Fruit fly (Drosophila melanogaster) whole organism, wandering third instar larva: ENCODE data around the gene CG32681.

Source experiments
- CG9705 ChIP-seq: fragments of 200-800 bp; sonication (Bioruptor generic); optimal IDR thresholded peaks from 2 replicates; lab custom pipeline; 2018; ENCODE audit warnings: missing biosample characterization, mild to moderate bottlenecking, missing genetic modification characterization
- CrebA ChIP-seq: fragments of 200-800 bp; sonication (Bioruptor generic); optimal IDR thresholded peaks from 2 replicates; lab custom pipeline; 2016; ENCODE audit warnings: missing biosample characterization, mild to moderate bottlenecking, missing genetic modification characterization, borderline replicate concordance
- Dfd ChIP-seq: fragments of >200 bp; optimal IDR thresholded peaks from 2 replicates; lab custom pipeline; 2017; ENCODE audit warnings: missing biosample characterization, missing genetic modification characterization
- Dif ChIP-seq: fragments of 200-275, 200-300 bp; sonication (Bioruptor generic); optimal IDR thresholded peaks from 2 replicates; lab custom pipeline; 2018; ENCODE audit warnings: missing biosample characterization, missing genetic modification characterization; ENCODE audit not compliant: partially characterized antibody
- GATAd ChIP-seq: sonication (Bioruptor generic); optimal IDR thresholded peaks from 2 replicates; lab custom pipeline; 2016; ENCODE audit warnings: missing biosample characterization, missing genetic modification characterization
- HLH106 ChIP-seq: fragments of 200-800 bp; optimal IDR thresholded peaks from 3 replicates; lab custom pipeline; 2019; ENCODE audit warnings: missing biosample characterization, mild to moderate bottlenecking, missing genetic modification characterization, moderate library complexity
- Hnf4 ChIP-seq: fragments of 200-800 bp; sonication (Bioruptor generic); optimal IDR thresholded peaks from 2 replicates; lab custom pipeline; 2016; ENCODE audit warnings: missing biosample characterization, mild to moderate bottlenecking, missing genetic modification characterization
- Hr78 ChIP-seq: fragments of >200 bp; optimal IDR thresholded peaks from 2 replicates; lab custom pipeline; 2017; ENCODE audit warnings: missing biosample characterization, missing genetic modification characterization
- Hr83 ChIP-seq: fragments of 200-300 bp; sonication (Bioruptor generic); optimal IDR thresholded peaks from 2 replicates; lab custom pipeline; 2016; ENCODE audit warnings: missing biosample characterization, mild to moderate bottlenecking, missing genetic modification characterization, moderate library complexity; ENCODE audit not compliant: poor library complexity, severe bottlenecking
- Jra ChIP-seq: sonication (Bioruptor generic); optimal IDR thresholded peaks from 2 replicates; lab custom pipeline; 2016; ENCODE audit warnings: missing biosample characterization, missing genetic modification characterization
- Myc ChIP-seq: fragments of >200 bp; optimal IDR thresholded peaks from 2 replicates; lab custom pipeline; 2017
- N ChIP-seq: fragments of >200 bp; optimal IDR thresholded peaks from 2 replicates; lab custom pipeline; 2018; ENCODE audit warnings: missing biosample characterization, missing external identifiers, missing genetic modification characterization
- OdsH ChIP-seq: fragments of 200-800 bp; sonication (Bioruptor generic); optimal IDR thresholded peaks from 2 replicates; lab custom pipeline; 2016; ENCODE audit warnings: missing biosample characterization, mild to moderate bottlenecking, missing genetic modification characterization
- Rel ChIP-seq, 2 experiments: fragments of 200-800 bp; sonication (Bioruptor generic) in 1 of 2; optimal IDR thresholded peaks; 2 replicates in 1 of 2; 3 replicates in 1 of 2; lab custom pipeline; 2016 to 2019; ENCODE audit warnings: mild to moderate bottlenecking in 2 of 2, missing biosample characterization in 2 of 2, missing genetic modification characterization in 2 of 2, moderate library complexity in 1 of 2
- Sp1 ChIP-seq: fragments of 200-800 bp; sonication (Bioruptor generic); optimal IDR thresholded peaks from 3 replicates; lab custom pipeline; 2019; ENCODE audit warnings: missing biosample characterization, mild to moderate bottlenecking, missing genetic modification characterization, moderate library complexity
- Vsx2 ChIP-seq: fragments of 200-300, 225-300 bp; sonication (Bioruptor generic); optimal IDR thresholded peaks from 2 replicates; lab custom pipeline; 2018; ENCODE audit warnings: missing biosample characterization, missing genetic modification characterization; ENCODE audit not compliant: partially characterized antibody
- br ChIP-seq: fragments of 200-800 bp; sonication (Bioruptor generic); optimal IDR thresholded peaks from 2 replicates; lab custom pipeline; 2016; ENCODE audit warnings: missing biosample characterization, missing genetic modification characterization
- brk ChIP-seq: fragments of 200-800 bp; sonication (Bioruptor generic); optimal IDR thresholded peaks from 2 replicates; lab custom pipeline; 2016; ENCODE audit warnings: missing biosample characterization, mild to moderate bottlenecking, missing genetic modification characterization
- dmrt93B ChIP-seq: fragments of 200-800 bp; sonication (Bioruptor generic); optimal IDR thresholded peaks from 2 replicates; lab custom pipeline; 2018; ENCODE audit warnings: missing biosample characterization, mild to moderate bottlenecking, missing genetic modification characterization
- dsf ChIP-seq: sonication (Bioruptor generic); optimal IDR thresholded peaks from 2 replicates; lab custom pipeline; 2016; ENCODE audit warnings: missing biosample characterization, missing genetic modification characterization, borderline replicate concordance
- ey ChIP-seq: fragments of 200-800 bp; sonication (Bioruptor generic); optimal IDR thresholded peaks from 2 replicates; lab custom pipeline; 2016; ENCODE audit warnings: missing biosample characterization, missing genetic modification characterization
- foxo ChIP-seq, 2 experiments: fragments of 200-800 bp; sonication (Bioruptor generic); optimal IDR thresholded peaks; 2 replicates in 1 of 2; 3 replicates in 1 of 2; lab custom pipeline; 2016 to 2017; ENCODE audit warnings: missing biosample characterization in 2 of 2, missing genetic modification characterization in 2 of 2
- fru ChIP-seq: fragments of 200-800 bp; sonication (Bioruptor generic); optimal IDR thresholded peaks from 3 replicates; lab custom pipeline; 2016; ENCODE audit warnings: missing biosample characterization, mild to moderate bottlenecking, missing genetic modification characterization
- h ChIP-seq: fragments of 200-800 bp; sonication (Bioruptor generic); optimal IDR thresholded peaks from 3 replicates; lab custom pipeline; 2016; ENCODE audit warnings: missing biosample characterization, mild to moderate bottlenecking, missing genetic modification characterization
- jim ChIP-seq: fragments of 175-275, 200-325 bp; sonication (Bioruptor generic); optimal IDR thresholded peaks from 2 replicates; lab custom pipeline; 2016; ENCODE audit warnings: missing biosample characterization, mild to moderate bottlenecking, missing genetic modification characterization
- pan ChIP-seq: fragments of >200 bp; optimal IDR thresholded peaks from 2 replicates; lab custom pipeline; 2017
- psq ChIP-seq: fragments of 200-800 bp; sonication (Bioruptor generic); optimal IDR thresholded peaks from 3 replicates; lab custom pipeline; 2017; ENCODE audit warnings: missing biosample characterization, mild to moderate bottlenecking, missing genetic modification characterization, moderate library complexity
- rgr ChIP-seq: fragments of 200-800 bp; sonication (Bioruptor generic); optimal IDR thresholded peaks from 3 replicates; lab custom pipeline; 2016; ENCODE audit warnings: missing biosample characterization, mild to moderate bottlenecking, missing genetic modification characterization
- sage ChIP-seq: fragments of 200-800 bp; sonication (Bioruptor generic); optimal IDR thresholded peaks from 2 replicates; lab custom pipeline; 2016; ENCODE audit warnings: missing biosample characterization, mild to moderate bottlenecking, missing genetic modification characterization
- sv ChIP-seq: fragments of 200-800 bp; sonication (Bioruptor generic); optimal IDR thresholded peaks from 3 replicates; lab custom pipeline; 2016; ENCODE audit warnings: missing biosample characterization, missing genetic modification characterization
- tai ChIP-seq: sonication (Bioruptor generic); optimal IDR thresholded peaks from 2 replicates; lab custom pipeline; 2016; ENCODE audit warnings: missing biosample characterization, missing genetic modification characterization
- woc ChIP-seq: sonication (Bioruptor generic); optimal IDR thresholded peaks from 2 replicates; lab custom pipeline; 2016; ENCODE audit warnings: missing biosample characterization, mild to moderate bottlenecking, missing genetic modification characterization

CG32681 gene

dm6 chrX:10387672-10388071, 6.5 kb upstream of the CG32681 start:
- TF ChIP-seq GATAd (GFP tag; lab: Kevin White, UChicago) (peak; percentile 2), Sp1 (GFP tag; lab: Kevin White, UChicago) (no peak), br (GFP tag; lab: Kevin White, UChicago) (peak; percentile 39), Hnf4 (GFP tag; lab: Kevin White, UChicago) (peak; percentile 56), rgr (peak; percentile 57), h (GFP tag; lab: Kevin White, UChicago) (peak; percentile 69), foxo (GFP tag; optimal IDR thresholded peaks at IDR 0.05; lab: Kevin White, UChicago) (peak in 1 of 2 experiments; percentile 70), dmrt93B (GFP tag; lab: Kevin White, UChicago) (peak; percentile 23), psq (GFP tag; lab: Kevin White, UChicago) (peak; percentile 47), Myc (lab: Kevin White, UChicago) (no peak), Rel (GFP tag; optimal IDR thresholded peaks at IDR 0.05; lab: Kevin White, UChicago) (no peak), Rel (tag; optimal IDR thresholded peaks at IDR 0.05; lab: Kevin White, UChicago) (no peak), OdsH (peak; percentile 53), fru (peak; percentile 65), woc (GFP tag; lab: Kevin White, UChicago) (peak; percentile 2), pan (lab: Kevin White, UChicago) (no peak), Jra (no peak), HLH106 (tag; lab: Kevin White, UChicago) (peak; percentile 42), ey (GFP tag; lab: Kevin White, UChicago) (peak; percentile 65), Dif (no peak), jim (GFP tag; lab: Kevin White, UChicago) (no peak)
- TF ChIP-seq, all 38 proteins: peak for 13

dm6 chrX:10386810-10387340, 5.7 kb upstream of the CG32681 start:
- no peak for TF ChIP-seq tai
- no peak for TF ChIP-seq sv
- TF ChIP-seq, all 38 proteins: peak for 0

- no peak for TF ChIP-seq sv
- no peak for TF ChIP-seq Jra
- no peak for TF ChIP-seq Rel (GFP tag; optimal IDR thresholded peaks at IDR 0.05; lab: Kevin White, UChicago)
- TF ChIP-seq Rel (tag; optimal IDR thresholded peaks at IDR 0.05; lab: Kevin White, UChicago) = no peak
- TF ChIP-seq woc (GFP tag; lab: Kevin White, UChicago) = no peak
- no peak for TF ChIP-seq Hr83
Observed at dm6 chrX:10386183-10386582, 5.0 kb upstream of the CG32681 start.

DNA sequence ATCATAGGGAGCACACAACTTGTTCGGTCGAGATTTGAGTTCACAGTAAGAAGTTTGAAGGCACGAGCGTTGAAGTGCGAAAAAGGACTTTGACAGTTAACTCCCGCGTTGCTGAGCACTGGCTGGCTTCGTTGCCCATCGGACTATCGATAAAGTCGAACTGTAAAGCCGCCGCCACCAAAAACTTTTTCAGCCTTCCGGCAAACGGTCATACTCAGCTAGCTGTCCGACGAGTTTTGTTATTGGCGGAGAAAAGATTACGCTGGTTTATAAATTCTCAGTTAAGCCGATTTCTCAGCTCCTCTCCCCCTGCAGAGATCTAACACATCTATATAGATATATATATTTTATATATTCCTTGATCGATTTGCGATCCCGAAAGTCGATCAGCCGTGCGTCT, 4.6 kb upstream of the CG32681 start, which contains the start of the genes Psf3 and flw:
Gene Psf3 (minus strand): TSS at position 105 of the 400 bp plus-strand sequence.
Gene flw (plus strand): TSS at position 204 of the 400 bp plus-strand sequence.
- TF ChIP-seq CG9705 (GFP tag; lab: Kevin White, UChicago) (peak; percentile 6), ey (GFP tag; lab: Kevin White, UChicago) (no peak), OdsH (no peak), dsf (no peak), Dfd (GFP tag; lab: Kevin White, UChicago) (no peak), sage (GFP tag; lab: Kevin White, UChicago) (peak; percentile 18), rgr (peak; percentile 33), h (GFP tag; lab: Kevin White, UChicago) (no peak)

DNA sequence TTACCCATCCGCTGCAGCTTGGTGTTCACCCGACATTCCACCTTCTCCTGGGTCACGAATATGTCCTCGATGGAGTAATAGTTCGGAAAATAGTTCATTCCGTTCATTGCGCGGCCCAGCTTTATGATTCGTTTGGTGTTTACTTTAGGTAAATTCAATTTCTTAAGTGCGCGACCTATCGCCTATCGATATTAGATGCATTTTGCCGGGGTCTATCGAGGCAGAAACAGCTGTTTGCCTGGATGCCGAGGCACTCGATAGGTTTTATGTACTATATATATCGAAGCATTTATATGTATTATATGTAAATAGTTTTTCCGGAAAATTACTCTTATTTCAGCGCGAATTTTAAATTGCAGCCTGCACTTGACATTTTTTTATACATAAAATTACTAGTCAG, 3.8 kb upstream of the CG32681 start:
- TF ChIP-seq Hr78 (no peak), Vsx2 (GFP tag; lab: Kevin White, UChicago) (no peak), CrebA (GFP tag; lab: Kevin White, UChicago) (no peak), h (GFP tag; lab: Kevin White, UChicago) (no peak), br (GFP tag; lab: Kevin White, UChicago) (no peak), N (GFP tag; lab: Kevin White, UChicago) (no peak), ey (GFP tag; lab: Kevin White, UChicago) (no peak), Hnf4 (GFP tag; lab: Kevin White, UChicago) (no peak), jim (GFP tag; lab: Kevin White, UChicago) (no peak), psq (GFP tag; lab: Kevin White, UChicago) (no peak), brk (GFP tag; lab: Kevin White, UChicago) (no peak)
